Worm (Caenorhabditis elegans): ENCODE data around the gene lips-9.

- no peak for TF ChIP-seq pes-1 (GFP tag; IDR thresholded peaks at IDR 0.05)
- TF ChIP-seq ama-1 (optimal IDR thresholded peaks at IDR 0.05): no peak
- TF ChIP-seq F13C5.2 (tag; optimal IDR thresholded peaks at IDR 0.05): no peak
- no peak for TF ChIP-seq sea-1 (GFP tag; conservative IDR thresholded peaks at IDR 0.05)
- TF ChIP-seq tbx-37 (GFP tag; conservative IDR thresholded peaks at IDR 0.05): no peak
Observed at ce11 chrII:12960206-12960605, 25.0 kb upstream of the lips-9 start.
